Worm (Caenorhabditis elegans) whole organism, late embryonic: Measurements from ENCODE around the gene F11C7.7.

Experiments
- F13H6.1 ChIP-seq: sonication (generic microtip); optimal IDR thresholded peaks from 2 replicates; lab custom pipeline; 2016; ENCODE audit warnings: missing genetic modification characterization, missing compliant biosample characterization
- K09A11.1 ChIP-seq: sonication (generic microtip); optimal IDR thresholded peaks from 2 replicates; lab custom pipeline; 2017; ENCODE audit warnings: antibody characterized with exemption, mild to moderate bottlenecking, missing genetic modification characterization, missing compliant biosample characterization; ENCODE audit not compliant: insufficient read depth
- ama-1 ChIP-seq: fragments of 150-350 bp; optimal IDR thresholded peaks from 2 replicates; lab custom pipeline; 2014
- ceh-22 ChIP-seq: sonication (generic microtip); optimal IDR thresholded peaks from 2 replicates; lab custom pipeline; 2017; ENCODE audit warnings: missing biosample characterization, missing genetic modification characterization
- ceh-24 ChIP-seq: sonication (generic microtip); optimal IDR thresholded peaks from 2 replicates; lab custom pipeline; 2016; ENCODE audit warnings: mild to moderate bottlenecking, missing genetic modification characterization, missing compliant biosample characterization
- ceh-31 ChIP-seq: sonication (generic microtip); optimal IDR thresholded peaks from 2 replicates; lab custom pipeline; 2016; ENCODE audit warnings: missing genetic modification characterization, missing compliant biosample characterization
- hlh-30 ChIP-seq: sonication (generic microtip); optimal IDR thresholded peaks from 2 replicates; lab custom pipeline; 2017; ENCODE audit warnings: antibody characterized with exemption, missing genetic modification characterization, missing compliant biosample characterization; ENCODE audit not compliant: insufficient read depth
- nhr-11 ChIP-seq: fragments of 150-350 bp; optimal IDR thresholded peaks from 2 replicates; lab custom pipeline; 2014; ENCODE audit warnings: missing biosample characterization, missing genetic modification characterization
- pha-4 ChIP-seq: fragments of 150-350 bp; optimal IDR thresholded peaks from 2 replicates; lab custom pipeline; 2018; ENCODE audit warnings: missing biosample characterization, missing genetic modification reagents, missing genetic modification characterization
- syd-9 ChIP-seq: sonication (generic microtip); optimal IDR thresholded peaks from 2 replicates; lab custom pipeline; 2016; ENCODE audit warnings: mild to moderate bottlenecking, missing genetic modification characterization, moderate library complexity, missing compliant biosample characterization
- ttx-3 ChIP-seq: sonication (generic microtip); optimal IDR thresholded peaks from 2 replicates; lab custom pipeline; 2016; ENCODE audit warnings: missing genetic modification reagents, missing genetic modification characterization, missing compliant biosample characterization
- unc-86 ChIP-seq: sonication (generic microtip); optimal IDR thresholded peaks from 2 replicates; lab custom pipeline; 2016; ENCODE audit warnings: missing genetic modification characterization, missing compliant biosample characterization

DNA sequence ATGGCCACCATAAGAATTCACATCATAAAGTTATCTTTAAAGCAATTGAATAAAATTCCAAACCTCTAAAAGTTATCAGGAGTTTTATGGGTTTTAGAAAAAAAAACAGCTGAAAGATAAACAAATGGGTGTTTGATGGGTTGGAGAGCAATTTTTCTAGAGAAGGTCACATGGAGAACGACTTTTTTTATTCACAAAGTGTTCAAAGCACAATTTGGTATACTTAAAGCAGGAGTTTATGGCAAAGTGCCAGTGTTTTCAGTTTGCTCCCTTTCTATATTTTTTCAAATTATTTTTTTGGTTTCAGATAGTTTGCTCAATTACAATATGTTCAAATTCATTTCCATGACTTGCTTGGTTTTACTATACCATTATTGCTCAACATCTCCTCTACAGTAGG, 2.9 kb downstream of the F11C7.7 start, which contains the start of gene F11C7.6:
- TF ChIP-seq K09A11.1 (tag; lab: Kevin White, UChicago) (no peak), ama-1 (lab: Kevin White, UChicago) (no peak), ttx-3 (tag; lab: Kevin White, UChicago) (no peak), ceh-24 (tag; lab: Kevin White, UChicago) (no peak), syd-9 (tag; lab: Kevin White, UChicago) (no peak), F13H6.1 (no peak), hlh-30 (tag; lab: Kevin White, UChicago) (no peak), ceh-22 (tag; lab: Kevin White, UChicago) (no peak), unc-86 (tag; lab: Kevin White, UChicago) (no peak), ceh-31 (tag; lab: Kevin White, UChicago) (no peak), pha-4 (no peak), nhr-11 (tag; lab: Kevin White, UChicago) (no peak)
